Worm (Caenorhabditis elegans): Measurements from ENCODE around the gene F21C10.4.

Gene F21C10.4

DNA sequence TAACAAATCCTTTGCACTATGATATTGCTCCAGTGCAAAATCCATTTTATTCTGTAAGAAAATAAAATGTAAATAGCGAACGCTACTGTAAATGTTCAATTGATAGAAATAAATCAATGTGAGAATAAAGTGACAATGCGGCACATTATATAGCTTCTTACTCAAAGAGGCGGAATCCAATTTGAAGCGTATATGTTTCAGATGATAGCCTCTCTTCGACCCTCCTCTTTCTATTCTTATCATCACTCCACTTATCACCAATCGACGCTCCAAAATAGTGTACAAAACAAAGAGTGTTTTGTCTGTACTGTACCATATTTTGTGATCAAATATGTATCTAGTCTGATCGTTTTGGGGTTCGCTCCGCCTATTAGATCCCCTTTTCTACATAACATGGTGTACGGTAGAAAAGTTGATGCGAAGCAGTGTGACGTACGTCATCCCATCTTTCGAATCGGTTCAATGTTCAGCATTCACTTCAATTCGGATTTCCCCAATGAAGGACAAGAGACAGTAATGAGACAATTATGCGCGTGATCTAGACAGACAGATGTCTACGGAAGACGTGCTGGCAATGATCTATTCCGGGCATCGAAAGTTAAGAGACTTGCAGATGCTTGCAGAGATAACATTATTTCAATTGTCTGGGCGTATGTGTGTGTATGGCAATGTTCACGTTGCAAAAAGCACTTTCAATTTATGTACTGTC is 20.6 kb downstream of the F21C10.4 start, which contains the start of gene spl-2:
Gene spl-2 (minus strand): TSS at position 51 of the 709 bp plus-strand sequence.
- TF ChIP-seq mep-1 (tag; optimal IDR thresholded peaks at IDR 0.05) (no peak), elt-1 (tag; optimal IDR thresholded peaks at IDR 0.05; ENCODE audit: borderline replicate concordance, insufficient read depth) (peak; percentile 72)

DNA sequence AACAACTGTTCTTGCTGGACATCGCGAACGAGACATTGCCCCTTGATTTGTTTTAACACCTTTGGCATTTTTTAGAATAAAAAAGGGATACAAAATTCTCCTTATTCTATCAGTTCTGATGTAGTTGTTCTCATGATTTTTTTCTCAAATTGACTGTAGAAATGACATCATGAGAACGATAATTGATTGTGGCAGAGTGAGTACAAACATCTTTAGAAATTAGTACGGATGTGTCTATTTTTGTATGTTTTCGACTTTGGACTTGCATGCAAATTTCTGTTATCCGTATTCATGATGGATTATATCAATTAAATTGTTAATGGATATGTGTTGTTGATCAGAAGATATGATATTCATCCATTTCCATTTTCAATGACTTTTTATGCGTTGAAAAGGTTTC is 21.7 kb downstream of the F21C10.4 start:
- TF ChIP-seq mab-5 (tag; optimal IDR thresholded peaks at IDR 0.05) (no peak), M03D4.4 (tag; optimal IDR thresholded peaks at IDR 0.05) (no peak), ham-2 (GFP tag; optimal IDR thresholded peaks at IDR 0.05) (no peak), lin-32 (GFP tag; optimal IDR thresholded peaks at IDR 0.05) (no peak), mep-1 (tag; optimal IDR thresholded peaks at IDR 0.05) (no peak), blmp-1 (tag; optimal IDR thresholded peaks at IDR 0.05) (no peak), sem-2 (GFP tag; optimal IDR thresholded peaks at IDR 0.05) (no peak), ztf-11 (tag; optimal IDR thresholded peaks at IDR 0.05) (no peak), ceh-83 (GFP tag; optimal IDR thresholded peaks at IDR 0.05) (no peak), flh-1 (GFP tag; optimal IDR thresholded peaks at IDR 0.05) (no peak), drap-1 (GFP tag; optimal IDR thresholded peaks at IDR 0.05) (no peak), tbx-8 (GFP tag; optimal IDR thresholded peaks at IDR 0.05) (no peak), nhr-76 (tag; optimal IDR thresholded peaks at IDR 0.05) (no peak), ceh-43 (GFP tag; optimal IDR thresholded peaks at IDR 0.05) (no peak), cnd-1 (tag; optimal IDR thresholded peaks at IDR 0.05) (no peak), sptf-1 (tag; optimal IDR thresholded peaks at IDR 0.05) (no peak)

DNA sequence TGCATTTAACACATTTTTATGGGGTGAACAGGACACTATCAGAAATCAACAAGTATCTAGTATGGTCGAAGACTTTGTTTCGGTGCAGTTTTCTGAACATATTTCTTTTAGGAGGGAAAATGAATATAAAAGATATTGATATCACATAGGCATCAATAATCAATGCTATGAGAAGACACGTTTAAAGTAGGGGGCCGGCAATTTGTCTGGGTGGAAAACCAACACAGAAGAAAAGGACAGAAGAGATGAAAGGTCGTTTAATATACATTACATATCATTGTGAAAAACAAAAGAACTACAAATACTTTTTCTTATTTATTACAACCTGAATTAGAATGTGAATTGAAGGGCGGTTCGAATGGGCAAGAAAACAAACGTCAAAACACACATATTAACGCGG is 25.9 kb downstream of the F21C10.4 start:
- TF ChIP-seq blmp-1 (tag; optimal IDR thresholded peaks at IDR 0.05) (no peak), lin-32 (GFP tag; optimal IDR thresholded peaks at IDR 0.05) (no peak), sem-2 (GFP tag; optimal IDR thresholded peaks at IDR 0.05) (no peak), lin-13 (tag; optimal IDR thresholded peaks at IDR 0.05) (no peak), cnd-1 (tag; optimal IDR thresholded peaks at IDR 0.05) (no peak), ceh-39 (tag; optimal IDR thresholded peaks at IDR 0.05) (no peak), unc-62 (GFP tag; optimal IDR thresholded peaks at IDR 0.05) (no peak)

DNA sequence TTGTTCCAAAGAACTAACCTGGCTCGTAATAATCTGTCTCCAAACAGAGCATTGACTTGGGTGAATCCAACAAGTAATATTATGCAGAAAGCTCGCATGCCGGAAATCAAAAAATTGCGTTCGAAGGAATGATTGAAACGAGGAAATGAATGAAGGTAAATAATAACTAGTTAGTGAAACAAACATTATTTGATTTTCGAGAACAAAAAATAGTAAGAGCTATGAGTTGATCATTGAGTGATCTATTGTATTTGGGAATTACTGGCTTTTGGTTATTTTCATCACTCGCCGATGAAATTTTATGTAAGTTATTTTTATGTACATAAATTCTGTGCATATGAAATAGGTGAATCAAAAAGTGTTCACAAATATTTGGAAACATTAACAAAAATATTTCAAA is 28.4 kb downstream of the F21C10.4 start, which contains the start of gene B0222.5:
Gene B0222.5 (minus strand): TSS at position 101 of the 400 bp plus-strand sequence.
- TF ChIP-seq ces-1 (GFP tag; optimal IDR thresholded peaks at IDR 0.05) (no peak), elt-3 (tag; optimal IDR thresholded peaks at IDR 0.05) (no peak)

DNA sequence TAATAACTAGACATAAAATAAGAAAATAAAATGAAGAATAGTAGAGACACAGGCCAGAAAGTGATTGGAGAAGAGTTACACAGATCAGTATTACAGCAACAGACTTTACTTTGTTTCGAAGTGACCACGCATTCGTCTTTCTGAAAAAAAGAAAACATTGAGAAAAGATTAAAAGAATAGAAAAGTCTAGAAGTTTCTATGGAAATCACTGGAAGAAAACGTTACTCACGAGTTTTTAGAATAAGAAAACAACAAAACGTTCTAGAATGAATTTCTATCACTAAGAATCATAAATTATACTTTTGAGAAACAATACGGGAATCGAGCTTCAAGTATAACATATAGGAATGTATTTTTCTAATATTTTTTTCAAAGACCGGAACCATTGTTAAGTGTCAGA is 29.2 kb downstream of the F21C10.4 start:
- no peak for TF ChIP-seq blmp-1 (tag; optimal IDR thresholded peaks at IDR 0.05)
- TF ChIP-seq flh-1 (GFP tag; optimal IDR thresholded peaks at IDR 0.05) = no peak
- TF ChIP-seq ceh-39 (tag; optimal IDR thresholded peaks at IDR 0.05) = no peak
- TF ChIP-seq ztf-11 (tag; optimal IDR thresholded peaks at IDR 0.05) = no peak
- TF ChIP-seq nhr-237 (tag; optimal IDR thresholded peaks at IDR 0.05) = no peak
- no peak for TF ChIP-seq hlh-1 (tag; optimal IDR thresholded peaks at IDR 0.05)
- no peak for TF ChIP-seq ceh-43 (GFP tag; optimal IDR thresholded peaks at IDR 0.05)
- TF ChIP-seq mab-5 (tag; optimal IDR thresholded peaks at IDR 0.05) = no peak
- TF ChIP-seq pha-4 (tag; optimal IDR thresholded peaks at IDR 0.05) = no peak
- no peak for TF ChIP-seq mls-2 (tag; optimal IDR thresholded peaks at IDR 0.05)
- TF ChIP-seq lsy-2 (tag; optimal IDR thresholded peaks at IDR 0.05) = no peak
- TF ChIP-seq zip-8 (tag; optimal IDR thresholded peaks at IDR 0.05) = no peak
- no peak for TF ChIP-seq nhr-2 (tag; optimal IDR thresholded peaks at IDR 0.05)
- no peak for TF ChIP-seq unc-39 (tag; optimal IDR thresholded peaks at IDR 0.05)
- no peak for TF ChIP-seq ham-2 (GFP tag; optimal IDR thresholded peaks at IDR 0.05)
- no peak for TF ChIP-seq sem-2 (GFP tag; optimal IDR thresholded peaks at IDR 0.05)
- TF ChIP-seq ces-1 (GFP tag; optimal IDR thresholded peaks at IDR 0.05) = no peak
- no peak for TF ChIP-seq nhr-76 (tag; optimal IDR thresholded peaks at IDR 0.05)
- no peak for TF ChIP-seq mep-1 (tag; optimal IDR thresholded peaks at IDR 0.05)

DNA sequence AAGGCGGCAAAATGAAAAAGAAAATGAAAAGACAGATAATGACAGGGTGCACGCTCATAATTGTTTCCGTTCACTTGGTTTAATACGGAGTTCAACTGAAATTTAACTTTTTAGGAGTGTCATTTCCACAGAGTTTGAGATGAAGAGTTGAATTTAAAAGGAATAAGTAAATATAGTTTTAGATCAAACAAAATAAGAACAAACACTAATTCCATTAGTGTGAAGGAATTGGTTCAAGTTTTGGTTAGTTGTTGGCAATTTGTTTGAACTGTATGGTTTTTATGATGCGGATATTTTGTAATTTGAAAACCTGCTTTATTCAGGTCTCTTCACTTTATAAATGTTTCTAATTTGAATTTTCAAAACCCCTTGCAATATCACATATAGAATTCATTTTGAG is 30.3 kb downstream of the F21C10.4 start, which contains the start of gene B0222.15:
Gene B0222.15 (minus strand): TSS at position 101 of the 400 bp plus-strand sequence.
- TF ChIP-seq tbx-8 (GFP tag; optimal IDR thresholded peaks at IDR 0.05) (no peak), mls-2 (tag; optimal IDR thresholded peaks at IDR 0.05) (no peak), hlh-1 (tag; optimal IDR thresholded peaks at IDR 0.05) (no peak), snpc-4 (tag; optimal IDR thresholded peaks at IDR 0.05) (no peak), bed-3 (GFP tag; optimal IDR thresholded peaks at IDR 0.05) (no peak), ceh-39 (tag; optimal IDR thresholded peaks at IDR 0.05) (no peak), ham-2 (GFP tag; optimal IDR thresholded peaks at IDR 0.05) (no peak)
